Fruit fly (Drosophila melanogaster) Kc167 (cell line): Measurements from ENCODE around the gene CG31823.

Experiments used
- Myc ChIP-seq: fragments of >200 bp; optimal IDR thresholded peaks from 2 replicates; lab custom pipeline; 2017; ENCODE audit warnings: missing external identifiers
- Sin3A ChIP-seq: fragments of >200 bp; optimal IDR thresholded peaks from 2 replicates; lab custom pipeline; 2018; ENCODE audit warnings: missing external identifiers
- h ChIP-seq: fragments of >200 bp; optimal IDR thresholded peaks from 3 replicates; lab custom pipeline; 2018; ENCODE audit warnings: missing external identifiers
- insv ChIP-seq: fragments of >200 bp; optimal IDR thresholded peaks from 3 replicates; lab custom pipeline; 2018; ENCODE audit warnings: missing external identifiers
- psq ChIP-seq: fragments of >200 bp; optimal IDR thresholded peaks from 2 replicates; lab custom pipeline; 2017; ENCODE audit warnings: missing external identifiers
- ttk ChIP-seq: sonication (Bioruptor generic); optimal IDR thresholded peaks from 2 replicates; lab custom pipeline; 2017; ENCODE audit warnings: missing external identifiers

The CG31823 gene

dm6 chr2L:15900424-15900823 lies at the start of gene CG31823:
TSS of gene CG31823 (minus strand) at chr2L:15900524.
- TF ChIP-seq insv (lab: Kevin White, UChicago) (no peak), Myc (no peak), psq (lab: Kevin White, UChicago) (no peak), Sin3A (lab: Kevin White, UChicago) (no peak), h (lab: Kevin White, UChicago) (no peak), ttk (no peak)

dm6 chr2L:15949457-15949856 lies 49.1 kb upstream of the CG31823 start:
- TF ChIP-seq insv (lab: Kevin White, UChicago) (no peak), psq (lab: Kevin White, UChicago) (no peak), Myc (no peak), Sin3A (lab: Kevin White, UChicago) (no peak), ttk (no peak)

- no peak for TF ChIP-seq Myc
- no peak for TF ChIP-seq Sin3A (lab: Kevin White, UChicago)
- no peak for TF ChIP-seq psq (lab: Kevin White, UChicago)
- TF ChIP-seq insv (lab: Kevin White, UChicago), result no peak
- TF ChIP-seq h (lab: Kevin White, UChicago), result no peak
Measured at dm6 chr2L:15941141-15941540, 40.8 kb upstream of the CG31823 start, which contains the start of gene CG12448. TSS of gene CG12448 (plus strand) at chr2L:15941441.

dm6 chr2L:15936138-15936537 lies 35.8 kb upstream of the CG31823 start:
- TF ChIP-seq ttk, result no peak
- no peak for TF ChIP-seq psq (lab: Kevin White, UChicago)
- no peak for TF ChIP-seq Myc
- no peak for TF ChIP-seq insv (lab: Kevin White, UChicago)
- TF ChIP-seq h (lab: Kevin White, UChicago), result no peak
- no peak for TF ChIP-seq Sin3A (lab: Kevin White, UChicago)

- TF ChIP-seq Myc (no peak), Sin3A (lab: Kevin White, UChicago) (no peak), psq (lab: Kevin White, UChicago) (no peak), h (lab: Kevin White, UChicago) (no peak)
Measured at dm6 chr2L:15923095-15923494, 22.8 kb upstream of the CG31823 start, which contains the start of gene CG4793. TSS of gene CG4793 (plus strand) at chr2L:15923395.

dm6 chr2L:15916588-15916987 lies 16.3 kb upstream of the CG31823 start, which contains the start of gene CG13244:
TSS of gene CG13244 (plus strand) at chr2L:15916888.
- no peak for TF ChIP-seq insv (lab: Kevin White, UChicago)
- no peak for TF ChIP-seq ttk

dm6 chr2L:15913674-15914037 lies 13.3 kb upstream of the CG31823 start:
- TF ChIP-seq h (lab: Kevin White, UChicago) (no peak), psq (lab: Kevin White, UChicago) (no peak), Sin3A (lab: Kevin White, UChicago) (no peak), ttk (no peak), Myc (no peak), insv (lab: Kevin White, UChicago) (no peak)

dm6 chr2L:15912901-15913673 lies 12.8 kb upstream of the CG31823 start:
- no peak for TF ChIP-seq h (lab: Kevin White, UChicago)
- no peak for TF ChIP-seq insv (lab: Kevin White, UChicago)
- no peak for TF ChIP-seq ttk

- TF ChIP-seq ttk (no peak), Myc (no peak), insv (lab: Kevin White, UChicago) (no peak), psq (lab: Kevin White, UChicago) (no peak), h (lab: Kevin White, UChicago) (no peak), Sin3A (lab: Kevin White, UChicago) (no peak)
Measured at dm6 chr2L:15912008-15912900, 11.9 kb upstream of the CG31823 start.

dm6 chr2L:15911591-15912007 lies 11.3 kb upstream of the CG31823 start:
- no peak for TF ChIP-seq ttk

dm6 chr2L:15910937-15911590 lies 10.7 kb upstream of the CG31823 start:
- no peak for TF ChIP-seq psq (lab: Kevin White, UChicago)
- TF ChIP-seq Myc, result no peak
- no peak for TF ChIP-seq h (lab: Kevin White, UChicago)
- no peak for TF ChIP-seq Sin3A (lab: Kevin White, UChicago)
- TF ChIP-seq insv (lab: Kevin White, UChicago), result no peak
- TF ChIP-seq ttk, result no peak

dm6 chr2L:15909826-15910225 lies 9.5 kb upstream of the CG31823 start:
- TF ChIP-seq Myc (no peak), h (lab: Kevin White, UChicago) (no peak), Sin3A (lab: Kevin White, UChicago) (no peak), insv (lab: Kevin White, UChicago) (no peak), ttk (no peak), psq (lab: Kevin White, UChicago) (no peak)
